Worm (Caenorhabditis elegans): ENCODE data around the gene tald-1.
A peak's percentile ranks its signal among the peaks of the same experiment; 100 is the strongest.

tald-1 gene

ce11 chrIV:4347578-4348003 is 38.9 kb upstream of the tald-1 start:
- TF ChIP-seq nhr-42 (GFP tag; IDR thresholded peaks at IDR 0.05), result no peak
- no peak for TF ChIP-seq ceh-82 (tag; optimal IDR thresholded peaks at IDR 0.05)
- TF ChIP-seq T26A8.4 (GFP tag; IDR thresholded peaks at IDR 0.05), result peak; percentile 51; the same call in 1 of the 2 replicates
- no peak for TF ChIP-seq Y5F2A.4 (GFP tag; optimal IDR thresholded peaks at IDR 0.05)
- no peak for TF ChIP-seq R02D3.7 (tag; optimal IDR thresholded peaks at IDR 0.05)
- no peak for TF ChIP-seq zfp-2 (tag; optimal IDR thresholded peaks at IDR 0.05)
- no peak for TF ChIP-seq nhr-10 (tag; optimal IDR thresholded peaks at IDR 0.05)
- peak; percentile 68 for TF ChIP-seq F49E8.2 (tag; optimal IDR thresholded peaks at IDR 0.05; ENCODE audit: borderline replicate concordance)
- no peak for TF ChIP-seq daf-16 (GFP tag; optimal IDR thresholded peaks at IDR 0.05)
- peak; percentile 15 for TF ChIP-seq daf-16 (tag; optimal IDR thresholded peaks at IDR 0.05)
- no peak for TF ChIP-seq nhr-77 (tag; optimal IDR thresholded peaks at IDR 0.05)
- TF ChIP-seq dpl-1 (GFP tag; optimal IDR thresholded peaks at IDR 0.05), result no peak
- TF ChIP-seq duxl-1 (tag; optimal IDR thresholded peaks at IDR 0.05; ENCODE audit: poor library complexity), result peak; percentile 56
- TF ChIP-seq attf-4 (tag; optimal IDR thresholded peaks at IDR 0.05), result no peak
- no peak for TF ChIP-seq madf-9 (GFP tag; conservative IDR thresholded peaks at IDR 0.05)
- TF ChIP-seq gei-8 (GFP tag; optimal IDR thresholded peaks at IDR 0.05), result no peak
- peak; percentile 61 for TF ChIP-seq snpc-4 (tag; optimal IDR thresholded peaks at IDR 0.05)
- TF ChIP-seq hlh-30 (tag; optimal IDR thresholded peaks at IDR 0.05; ENCODE audit: insufficient read depth), result no peak
- TF ChIP-seq egl-43 (GFP tag; IDR thresholded peaks at IDR 0.05), result no peak
- TF ChIP-seq ceh-28 (tag; optimal IDR thresholded peaks at IDR 0.05), result no peak
- no peak for TF ChIP-seq sdz-12 (GFP tag; optimal IDR thresholded peaks at IDR 0.05)
- no peak for TF ChIP-seq nhr-25 (tag; optimal IDR thresholded peaks at IDR 0.05; ENCODE audit: borderline replicate concordance, insufficient read depth)
- TF ChIP-seq vab-7 (GFP tag; IDR thresholded peaks at IDR 0.05), result no peak
- TF ChIP-seq daf-19 (GFP tag; conservative IDR thresholded peaks at IDR 0.05), result no peak
- TF ChIP-seq lin-29 (GFP tag; IDR thresholded peaks at IDR 0.05), result no peak
- TF ChIP-seq F44E2.7 (GFP tag; IDR thresholded peaks at IDR 0.05), result no peak
- TF ChIP-seq unc-62 (GFP tag; optimal IDR thresholded peaks at IDR 0.05 in 1 of 2), result no peak
- TF ChIP-seq unc-62 (tag; optimal IDR thresholded peaks at IDR 0.05), result no peak
- no peak for TF ChIP-seq unc-39 (tag; optimal IDR thresholded peaks at IDR 0.05)
- peak; percentile 29 for TF ChIP-seq mes-2 (tag; optimal IDR thresholded peaks at IDR 0.05; ENCODE audit: poor library complexity, severe bottlenecking)
- no peak for TF ChIP-seq nhr-76 (tag; optimal IDR thresholded peaks at IDR 0.05)
- no peak for TF ChIP-seq tra-1 (GFP tag; IDR thresholded peaks at IDR 0.05)
- no peak for TF ChIP-seq nhr-102 (tag; optimal IDR thresholded peaks at IDR 0.05)
- no peak for TF ChIP-seq mdl-1 (tag; optimal IDR thresholded peaks at IDR 0.05)
- TF ChIP-seq lin-1 (GFP tag; IDR thresholded peaks at IDR 0.05), result peak; percentile 21; the same call in 1 of the 2 replicates
- no peak for TF ChIP-seq lin-13 (GFP tag; optimal IDR thresholded peaks at IDR 0.05)
- TF ChIP-seq daf-8 (GFP tag; IDR thresholded peaks at IDR 0.05), result no peak
- no peak for TF ChIP-seq zfp-3 (GFP tag; conservative IDR thresholded peaks at IDR 0.05)
- no peak for TF ChIP-seq ceh-62 (tag; optimal IDR thresholded peaks at IDR 0.05)
- TF ChIP-seq unc-130 (GFP tag; optimal IDR thresholded peaks at IDR 0.05), result peak; percentile 13
- TF ChIP-seq spr-1 (tag; optimal IDR thresholded peaks at IDR 0.05), result no peak
- TF ChIP-seq ces-1 (GFP tag; optimal IDR thresholded peaks at IDR 0.05), result no peak
- TF ChIP-seq saeg-2 (GFP tag; IDR thresholded peaks at IDR 0.05), result no peak
- no peak for TF ChIP-seq lir-3 (tag; optimal IDR thresholded peaks at IDR 0.05)
- no peak for TF ChIP-seq mep-1 (tag; optimal IDR thresholded peaks at IDR 0.05)
- TF ChIP-seq zip-11 (GFP tag; IDR thresholded peaks at IDR 0.05), result no peak
- TF ChIP-seq arid-1 (GFP tag; conservative IDR thresholded peaks at IDR 0.05), result peak; percentile 16
- TF ChIP-seq lsy-2 (tag; optimal IDR thresholded peaks at IDR 0.05), result no peak
- TF ChIP-seq Y48G9A.11 (GFP tag; IDR thresholded peaks at IDR 0.05), result 0 out of 2 replicates have a peak, but pooled peaks have one; percentile 49
- TF ChIP-seq dmd-8 (GFP tag; IDR thresholded peaks at IDR 0.05), result 0 out of 2 replicates have a peak, but pooled peaks have one; percentile 5
- TF ChIP-seq Y105C5A.15 (GFP tag; IDR thresholded peaks at IDR 0.05), result no peak
- TF ChIP-seq nhr-41 (GFP tag; IDR thresholded peaks at IDR 0.05), result no peak
